Worm (Caenorhabditis elegans) whole organism, L4 larva: ENCODE data around the gene gid-8.

Experiments used
- D1046.2 ChIP-seq: fragments of 200-800 bp; sonication (Bioruptor generic); IDR thresholded peaks from 2 replicates; pipeline ENCODE4 v1.3.6; 2022; ENCODE audit warnings: missing genetic modification characterization, missing compliant biosample characterization
- F49E8.2 ChIP-seq: sonication (generic microtip); optimal IDR thresholded peaks from 2 replicates; lab custom pipeline; 2016; ENCODE audit warnings: missing compliant biosample characterization, mild to moderate bottlenecking, missing genetic modification characterization, borderline replicate concordance
- R02D3.7 ChIP-seq: fragments of 150-350 bp; sonication (generic microtip); optimal IDR thresholded peaks from 3 replicates; lab custom pipeline; 2014; ENCODE audit warnings: missing biosample characterization, missing genetic modification characterization
- Y105C5A.15 ChIP-seq: fragments of 200-800 bp; sonication (Bioruptor generic); IDR thresholded peaks from 2 replicates; pipeline ENCODE4 v1.3.6; 2022; ENCODE audit warnings: missing genetic modification characterization, missing compliant biosample characterization
- Y48G9A.11 ChIP-seq: fragments of 200-800 bp; sonication (Bioruptor generic); IDR thresholded peaks from 2 replicates; pipeline ENCODE4 v1.3.6; 2022; ENCODE audit warnings: missing genetic modification reagents, missing genetic modification characterization, missing compliant biosample characterization
- ama-1 ChIP-seq: fragments of 150-350 bp; optimal IDR thresholded peaks from 2 replicates; lab custom pipeline; 2014; ENCODE audit warnings: inconsistent platforms, mixed read lengths
- arid-1 ChIP-seq: fragments of 200-800 bp; sonication (Bioruptor generic); conservative IDR thresholded peaks from 2 replicates; pipeline ENCODE4 v1.3.6; 2022; ENCODE audit warnings: missing genetic modification reagents, missing genetic modification characterization, missing compliant biosample characterization
- ceh-28 ChIP-seq: fragments of 150-350 bp; optimal IDR thresholded peaks from 2 replicates; lab custom pipeline; 2014; ENCODE audit warnings: missing biosample characterization, missing genetic modification reagents, missing genetic modification characterization
- ceh-62 ChIP-seq: sonication (generic microtip); optimal IDR thresholded peaks from 2 replicates; lab custom pipeline; 2017; ENCODE audit warnings: missing biosample characterization, missing genetic modification characterization
- ces-1 ChIP-seq: fragments of 150-350 bp; sonication (generic microtip); optimal IDR thresholded peaks from 4 replicates; lab custom pipeline; 2014; ENCODE audit warnings: missing biosample characterization, missing genetic modification reagents, missing genetic modification characterization
- daf-16 ChIP-seq, 3 experiments: sonication (generic microtip); optimal IDR thresholded peaks; 2 replicates each; lab custom pipeline; 2016 to 2017; ENCODE audit warnings: missing genetic modification characterization in 3 of 3, missing genetic modification reagents in 3 of 3, mild to moderate bottlenecking in 2 of 3, missing compliant biosample characterization in 2 of 3, missing biosample characterization in 1 of 3, moderate library complexity in 1 of 3
- daf-19 ChIP-seq: fragments of 200-800 bp; sonication (Bioruptor generic); conservative IDR thresholded peaks from 2 replicates; pipeline ENCODE4 v1.3.6; 2022; ENCODE audit warnings: missing genetic modification characterization, missing compliant biosample characterization
- dmd-6 ChIP-seq: fragments of 200-800 bp; sonication (Bioruptor generic); IDR thresholded peaks from 2 replicates; pipeline ENCODE4 v1.3.6; 2022; ENCODE audit warnings: missing genetic modification reagents, missing genetic modification characterization, missing compliant biosample characterization
- dmd-8 ChIP-seq: fragments of 200-800 bp; sonication (Bioruptor generic); IDR thresholded peaks from 2 replicates; pipeline ENCODE4 v1.3.6; 2022; ENCODE audit warnings: missing genetic modification characterization, missing compliant biosample characterization
- dpl-1 ChIP-seq: fragments of 150-350 bp; optimal IDR thresholded peaks from 2 replicates; lab custom pipeline; 2014; ENCODE audit warnings: missing biosample characterization, missing genetic modification reagents, missing genetic modification characterization
- fkh-10 ChIP-seq: fragments of 150-350 bp; optimal IDR thresholded peaks from 2 replicates; lab custom pipeline; 2014; ENCODE audit warnings: missing biosample characterization, missing genetic modification reagents, missing genetic modification characterization
- lin-1 ChIP-seq: fragments of 200-800 bp; sonication (Bioruptor generic); IDR thresholded peaks from 2 replicates; pipeline ENCODE4 v1.3.6; 2022; ENCODE audit warnings: missing genetic modification reagents, missing genetic modification characterization, missing compliant biosample characterization
- lin-15B ChIP-seq: fragments of 150-350 bp; sonication (generic microtip); optimal IDR thresholded peaks from 3 replicates; lab custom pipeline; 2014; ENCODE audit warnings: missing biosample characterization, missing genetic modification characterization
- lin-38 ChIP-seq: fragments of 200-800 bp; sonication (Bioruptor generic); IDR thresholded peaks from 2 replicates; pipeline ENCODE4 v1.3.6; 2022; ENCODE audit warnings: missing genetic modification reagents, missing genetic modification characterization, missing compliant biosample characterization
- lin-39 ChIP-seq: fragments of 150-350 bp; optimal IDR thresholded peaks from 2 replicates; lab custom pipeline; 2014; ENCODE audit warnings: missing biosample characterization, missing genetic modification reagents, missing genetic modification characterization
- mdt-29 ChIP-seq: fragments of 200-800 bp; sonication (Bioruptor generic); IDR thresholded peaks from 2 replicates; pipeline ENCODE4 v1.3.6; 2022; ENCODE audit warnings: missing genetic modification reagents, missing genetic modification characterization, missing compliant biosample characterization
- mep-1 ChIP-seq: fragments of 150-350 bp; sonication (generic microtip); optimal IDR thresholded peaks from 3 replicates; lab custom pipeline; 2014; ENCODE audit warnings: missing biosample characterization, missing genetic modification characterization
- mes-2 ChIP-seq: sonication (generic microtip); optimal IDR thresholded peaks from 2 replicates; lab custom pipeline; 2016; ENCODE audit warnings: missing genotype, mild to moderate bottlenecking, missing genetic modification characterization, missing compliant biosample characterization; ENCODE audit not compliant: poor library complexity, severe bottlenecking
- nhr-10 ChIP-seq: fragments of 150-350 bp; optimal IDR thresholded peaks from 2 replicates; lab custom pipeline; 2014; ENCODE audit warnings: missing biosample characterization, missing genetic modification characterization
- nhr-102 ChIP-seq: sonication (generic microtip); optimal IDR thresholded peaks from 2 replicates; lab custom pipeline; 2016; ENCODE audit warnings: mild to moderate bottlenecking, missing genetic modification characterization, moderate library complexity, missing compliant biosample characterization
- nhr-11 ChIP-seq: fragments of 150-350 bp; optimal IDR thresholded peaks from 2 replicates; lab custom pipeline; 2014; ENCODE audit warnings: missing biosample characterization, missing genetic modification characterization
- nhr-28 ChIP-seq: fragments of 150-350 bp; optimal IDR thresholded peaks from 2 replicates; lab custom pipeline; 2014; ENCODE audit warnings: missing biosample characterization, missing genetic modification characterization
- nhr-41 ChIP-seq: fragments of 200-800 bp; sonication (Bioruptor generic); IDR thresholded peaks from 2 replicates; pipeline ENCODE4 v1.3.6; 2022; ENCODE audit warnings: missing genetic modification reagents, missing genetic modification characterization, missing compliant biosample characterization
- nhr-6 ChIP-seq: fragments of 150-350 bp; optimal IDR thresholded peaks from 2 replicates; lab custom pipeline; 2014; ENCODE audit warnings: missing biosample characterization, missing genetic modification characterization
- spr-1 ChIP-seq: sonication (generic microtip); optimal IDR thresholded peaks from 2 replicates; lab custom pipeline; 2016; ENCODE audit warnings: mild to moderate bottlenecking, missing genetic modification characterization, missing compliant biosample characterization
- spr-3 ChIP-seq: fragments of 200-800 bp; sonication (Bioruptor generic); optimal IDR thresholded peaks from 2 replicates; lab custom pipeline; 2018; ENCODE audit warnings: mild to moderate bottlenecking, missing genetic modification characterization, missing compliant biosample characterization
- tra-1 ChIP-seq: fragments of 200-800 bp; sonication (Bioruptor generic); IDR thresholded peaks from 2 replicates; pipeline ENCODE4 v1.3.6; 2022; ENCODE audit warnings: missing genetic modification reagents, missing genetic modification characterization, missing compliant biosample characterization
- zfp-2 ChIP-seq: sonication (generic microtip); optimal IDR thresholded peaks from 2 replicates; lab custom pipeline; 2016; ENCODE audit warnings: mild to moderate bottlenecking, missing genetic modification characterization, missing compliant biosample characterization
- zip-2 ChIP-seq: fragments of 150-350 bp; optimal IDR thresholded peaks from 2 replicates; lab custom pipeline; 2014; ENCODE audit warnings: missing biosample characterization, missing genetic modification characterization

The gid-8 gene

ce11 chrV:1476284-1476792 is 8.8 kb downstream of the gid-8 start:
- TF ChIP-seq nhr-41, result no peak
- peak; percentile 36; the same call in 1 of the 2 replicates for TF ChIP-seq arid-1
- peak; percentile 1 for TF ChIP-seq mep-1 (tag; lab: Kevin White, UChicago)
- TF ChIP-seq Y105C5A.15 (GFP tag; lab: Robert Waterston, UW), result 0 out of 2 replicates have a peak, but pooled peaks have one; percentile 16
- peak; percentile 47; the same call in 1 of the 2 replicates for TF ChIP-seq lin-38 (GFP tag; lab: Robert Waterston, UW)

ce11 chrV:1476841-1477240 is 9.3 kb downstream of the gid-8 start:
- TF ChIP-seq ama-1 (lab: Kevin White, UChicago), result peak; percentile 21
- TF ChIP-seq dpl-1 (GFP tag; lab: Kevin White, UChicago), result no peak
- peak; percentile 4 for TF ChIP-seq mes-2
- TF ChIP-seq dmd-8 (GFP tag; lab: Robert Waterston, UW), result no peak
- TF ChIP-seq ceh-28 (tag; lab: Kevin White, UChicago), result no peak
- no peak for TF ChIP-seq tra-1 (GFP tag; lab: Robert Waterston, UW)

ce11 chrV:1480841-1481240 is 13.3 kb downstream of the gid-8 start:
- no peak for TF ChIP-seq zip-2 (tag; lab: Kevin White, UChicago)
- peak; percentile 39 for TF ChIP-seq nhr-11 (tag; lab: Kevin White, UChicago)
- no peak for TF ChIP-seq nhr-102
- TF ChIP-seq daf-16 (GFP tag; optimal IDR thresholded peaks at IDR 0.05; lab: Kevin White, UChicago), result peak in 1 of 2 experiments; percentile 1
- TF ChIP-seq daf-16 (tag; optimal IDR thresholded peaks at IDR 0.05; lab: Kevin White, UChicago), result no peak
- no peak for TF ChIP-seq lin-39
- TF ChIP-seq, all 104 proteins: peak for 2

- TF ChIP-seq mdt-29, result no peak
- no peak for TF ChIP-seq dmd-8 (GFP tag; lab: Robert Waterston, UW)
- no peak for TF ChIP-seq R02D3.7 (tag; lab: Kevin White, UChicago)
- TF ChIP-seq spr-3 (GFP tag; lab: Kevin White, UChicago), result no peak
- no peak for TF ChIP-seq mes-2
- TF ChIP-seq nhr-10 (tag; lab: Kevin White, UChicago), result no peak
- no peak for TF ChIP-seq daf-19 (GFP tag; lab: Robert Waterston, UW)
- TF ChIP-seq spr-1 (tag; lab: Kevin White, UChicago), result no peak
- no peak for TF ChIP-seq Y48G9A.11
- no peak for TF ChIP-seq nhr-6 (tag; lab: Kevin White, UChicago)
- no peak for TF ChIP-seq nhr-28
- TF ChIP-seq dmd-6 (GFP tag; lab: Robert Waterston, UW), result no peak
- no peak for TF ChIP-seq lin-15B (tag; lab: Kevin White, UChicago)
- no peak for TF ChIP-seq tra-1 (GFP tag; lab: Robert Waterston, UW)
- TF ChIP-seq lin-1 (GFP tag; lab: Robert Waterston, UW), result no peak
Observed at ce11 chrV:1481742-1482141, 14.2 kb downstream of the gid-8 start, which contains the start of gene C38C3.4. Gene C38C3.4 (plus strand): TSS chrV:1482042.

- TF ChIP-seq ceh-62, result no peak
- TF ChIP-seq fkh-10 (GFP tag; lab: Kevin White, UChicago), result peak; percentile 73
- no peak for TF ChIP-seq spr-1 (tag; lab: Kevin White, UChicago)
- peak; percentile 52 for TF ChIP-seq ces-1 (GFP tag; lab: Kevin White, UChicago)
Observed at ce11 chrV:1486031-1486430, 18.5 kb downstream of the gid-8 start.

- TF ChIP-seq zfp-2 (tag; lab: Kevin White, UChicago) (no peak), D1046.2 (GFP tag; lab: Robert Waterston, UW) (no peak), spr-1 (tag; lab: Kevin White, UChicago) (no peak), F49E8.2 (tag; lab: Kevin White, UChicago) (no peak)
Observed at ce11 chrV:1487262-1487661, 19.7 kb downstream of the gid-8 start.
